Fruit fly (Drosophila melanogaster) whole organism, wandering third instar larva: ENCODE results near the gene AlaRS.

Source experiments
- Abd-B ChIP-seq: fragments of >200 bp; optimal IDR thresholded peaks from 2 replicates; lab custom pipeline; 2017; ENCODE audit warnings: missing biosample characterization, missing genetic modification characterization
- CG32264 ChIP-seq: fragments of 200-800 bp; sonication (Bioruptor generic); optimal IDR thresholded peaks from 2 replicates; lab custom pipeline; 2016; ENCODE audit warnings: missing biosample characterization, missing genetic modification characterization
- CG9705 ChIP-seq: fragments of 200-800 bp; sonication (Bioruptor generic); optimal IDR thresholded peaks from 2 replicates; lab custom pipeline; 2018; ENCODE audit warnings: missing biosample characterization, mild to moderate bottlenecking, missing genetic modification characterization
- CrebA ChIP-seq: fragments of 200-800 bp; sonication (Bioruptor generic); optimal IDR thresholded peaks from 2 replicates; lab custom pipeline; 2016; ENCODE audit warnings: missing biosample characterization, mild to moderate bottlenecking, missing genetic modification characterization, borderline replicate concordance
- Dfd ChIP-seq: fragments of >200 bp; optimal IDR thresholded peaks from 2 replicates; lab custom pipeline; 2017; ENCODE audit warnings: missing biosample characterization, missing genetic modification characterization
- Dif ChIP-seq: fragments of 200-275, 200-300 bp; sonication (Bioruptor generic); optimal IDR thresholded peaks from 2 replicates; lab custom pipeline; 2018; ENCODE audit warnings: missing biosample characterization, missing genetic modification characterization; ENCODE audit not compliant: partially characterized antibody
- GATAd ChIP-seq: sonication (Bioruptor generic); optimal IDR thresholded peaks from 2 replicates; lab custom pipeline; 2016; ENCODE audit warnings: missing biosample characterization, missing genetic modification characterization
- HLH106 ChIP-seq: fragments of 200-800 bp; optimal IDR thresholded peaks from 3 replicates; lab custom pipeline; 2019; ENCODE audit warnings: missing biosample characterization, mild to moderate bottlenecking, missing genetic modification characterization, moderate library complexity
- Hnf4 ChIP-seq: fragments of 200-800 bp; sonication (Bioruptor generic); optimal IDR thresholded peaks from 2 replicates; lab custom pipeline; 2016; ENCODE audit warnings: missing biosample characterization, mild to moderate bottlenecking, missing genetic modification characterization
- Hr78 ChIP-seq: fragments of >200 bp; optimal IDR thresholded peaks from 2 replicates; lab custom pipeline; 2017; ENCODE audit warnings: missing biosample characterization, missing genetic modification characterization
- Hr83 ChIP-seq: fragments of 200-300 bp; sonication (Bioruptor generic); optimal IDR thresholded peaks from 2 replicates; lab custom pipeline; 2016; ENCODE audit warnings: missing biosample characterization, mild to moderate bottlenecking, missing genetic modification characterization, moderate library complexity; ENCODE audit not compliant: poor library complexity, severe bottlenecking
- Jra ChIP-seq: sonication (Bioruptor generic); optimal IDR thresholded peaks from 2 replicates; lab custom pipeline; 2016; ENCODE audit warnings: missing biosample characterization, missing genetic modification characterization
- Mio ChIP-seq: sonication (Bioruptor generic); optimal IDR thresholded peaks from 2 replicates; lab custom pipeline; 2016; ENCODE audit warnings: missing biosample characterization, missing genetic modification characterization
- Myc ChIP-seq: fragments of >200 bp; optimal IDR thresholded peaks from 2 replicates; lab custom pipeline; 2017
- N ChIP-seq: fragments of >200 bp; optimal IDR thresholded peaks from 2 replicates; lab custom pipeline; 2018; ENCODE audit warnings: missing biosample characterization, missing external identifiers, missing genetic modification characterization
- OdsH ChIP-seq: fragments of 200-800 bp; sonication (Bioruptor generic); optimal IDR thresholded peaks from 2 replicates; lab custom pipeline; 2016; ENCODE audit warnings: missing biosample characterization, mild to moderate bottlenecking, missing genetic modification characterization
- Rel ChIP-seq, 2 experiments: fragments of 200-800 bp; sonication (Bioruptor generic) in 1 of 2; optimal IDR thresholded peaks; 2 replicates in 1 of 2; 3 replicates in 1 of 2; lab custom pipeline; 2016 to 2019; ENCODE audit warnings: mild to moderate bottlenecking in 2 of 2, missing biosample characterization in 2 of 2, missing genetic modification characterization in 2 of 2, moderate library complexity in 1 of 2
- Sp1 ChIP-seq: fragments of 200-800 bp; sonication (Bioruptor generic); optimal IDR thresholded peaks from 3 replicates; lab custom pipeline; 2019; ENCODE audit warnings: missing biosample characterization, mild to moderate bottlenecking, missing genetic modification characterization, moderate library complexity
- Vsx2 ChIP-seq: fragments of 200-300, 225-300 bp; sonication (Bioruptor generic); optimal IDR thresholded peaks from 2 replicates; lab custom pipeline; 2018; ENCODE audit warnings: missing biosample characterization, missing genetic modification characterization; ENCODE audit not compliant: partially characterized antibody
- br ChIP-seq: fragments of 200-800 bp; sonication (Bioruptor generic); optimal IDR thresholded peaks from 2 replicates; lab custom pipeline; 2016; ENCODE audit warnings: missing biosample characterization, missing genetic modification characterization
- brk ChIP-seq: fragments of 200-800 bp; sonication (Bioruptor generic); optimal IDR thresholded peaks from 2 replicates; lab custom pipeline; 2016; ENCODE audit warnings: missing biosample characterization, mild to moderate bottlenecking, missing genetic modification characterization
- dl ChIP-seq, 2 experiments: fragments of 175-275, 200-275 bp in 1 of 2; fragments of 200-275 bp in 1 of 2; sonication (Bioruptor generic); optimal IDR thresholded peaks; lab custom pipeline; 2018; ENCODE audit warnings: mild to moderate bottlenecking in 2 of 2, missing biosample characterization in 2 of 2, missing genetic modification characterization in 2 of 2, moderate library complexity in 2 of 2; ENCODE audit not compliant: partially characterized antibody in 2 of 2, insufficient read depth in 1 of 2
- dmrt93B ChIP-seq: fragments of 200-800 bp; sonication (Bioruptor generic); optimal IDR thresholded peaks from 2 replicates; lab custom pipeline; 2018; ENCODE audit warnings: missing biosample characterization, mild to moderate bottlenecking, missing genetic modification characterization
- dsf ChIP-seq: sonication (Bioruptor generic); optimal IDR thresholded peaks from 2 replicates; lab custom pipeline; 2016; ENCODE audit warnings: missing biosample characterization, missing genetic modification characterization, borderline replicate concordance
- ey ChIP-seq: fragments of 200-800 bp; sonication (Bioruptor generic); optimal IDR thresholded peaks from 2 replicates; lab custom pipeline; 2016; ENCODE audit warnings: missing biosample characterization, missing genetic modification characterization
- foxo ChIP-seq, 2 experiments: fragments of 200-800 bp; sonication (Bioruptor generic); optimal IDR thresholded peaks; 2 replicates in 1 of 2; 3 replicates in 1 of 2; lab custom pipeline; 2016 to 2017; ENCODE audit warnings: missing biosample characterization in 2 of 2, missing genetic modification characterization in 2 of 2
- fru ChIP-seq: fragments of 200-800 bp; sonication (Bioruptor generic); optimal IDR thresholded peaks from 3 replicates; lab custom pipeline; 2016; ENCODE audit warnings: missing biosample characterization, mild to moderate bottlenecking, missing genetic modification characterization
- h ChIP-seq: fragments of 200-800 bp; sonication (Bioruptor generic); optimal IDR thresholded peaks from 3 replicates; lab custom pipeline; 2016; ENCODE audit warnings: missing biosample characterization, mild to moderate bottlenecking, missing genetic modification characterization
- jim ChIP-seq: fragments of 175-275, 200-325 bp; sonication (Bioruptor generic); optimal IDR thresholded peaks from 2 replicates; lab custom pipeline; 2016; ENCODE audit warnings: missing biosample characterization, mild to moderate bottlenecking, missing genetic modification characterization
- lola ChIP-seq: fragments of >200 bp; optimal IDR thresholded peaks from 2 replicates; lab custom pipeline; 2017; ENCODE audit warnings: missing biosample characterization, missing genetic modification characterization
- pan ChIP-seq: fragments of >200 bp; optimal IDR thresholded peaks from 2 replicates; lab custom pipeline; 2017
- psq ChIP-seq: fragments of 200-800 bp; sonication (Bioruptor generic); optimal IDR thresholded peaks from 3 replicates; lab custom pipeline; 2017; ENCODE audit warnings: missing biosample characterization, mild to moderate bottlenecking, missing genetic modification characterization, moderate library complexity
- rgr ChIP-seq: fragments of 200-800 bp; sonication (Bioruptor generic); optimal IDR thresholded peaks from 3 replicates; lab custom pipeline; 2016; ENCODE audit warnings: missing biosample characterization, mild to moderate bottlenecking, missing genetic modification characterization
- sage ChIP-seq: fragments of 200-800 bp; sonication (Bioruptor generic); optimal IDR thresholded peaks from 2 replicates; lab custom pipeline; 2016; ENCODE audit warnings: missing biosample characterization, mild to moderate bottlenecking, missing genetic modification characterization
- sv ChIP-seq: fragments of 200-800 bp; sonication (Bioruptor generic); optimal IDR thresholded peaks from 3 replicates; lab custom pipeline; 2016; ENCODE audit warnings: missing biosample characterization, missing genetic modification characterization
- tai ChIP-seq: sonication (Bioruptor generic); optimal IDR thresholded peaks from 2 replicates; lab custom pipeline; 2016; ENCODE audit warnings: missing biosample characterization, missing genetic modification characterization
- usp ChIP-seq: fragments of >200 bp; optimal IDR thresholded peaks from 2 replicates; lab custom pipeline; 2017; ENCODE audit warnings: missing biosample characterization, missing genetic modification characterization
- woc ChIP-seq: sonication (Bioruptor generic); optimal IDR thresholded peaks from 2 replicates; lab custom pipeline; 2016; ENCODE audit warnings: missing biosample characterization, mild to moderate bottlenecking, missing genetic modification characterization

The AlaRS gene

DNA sequence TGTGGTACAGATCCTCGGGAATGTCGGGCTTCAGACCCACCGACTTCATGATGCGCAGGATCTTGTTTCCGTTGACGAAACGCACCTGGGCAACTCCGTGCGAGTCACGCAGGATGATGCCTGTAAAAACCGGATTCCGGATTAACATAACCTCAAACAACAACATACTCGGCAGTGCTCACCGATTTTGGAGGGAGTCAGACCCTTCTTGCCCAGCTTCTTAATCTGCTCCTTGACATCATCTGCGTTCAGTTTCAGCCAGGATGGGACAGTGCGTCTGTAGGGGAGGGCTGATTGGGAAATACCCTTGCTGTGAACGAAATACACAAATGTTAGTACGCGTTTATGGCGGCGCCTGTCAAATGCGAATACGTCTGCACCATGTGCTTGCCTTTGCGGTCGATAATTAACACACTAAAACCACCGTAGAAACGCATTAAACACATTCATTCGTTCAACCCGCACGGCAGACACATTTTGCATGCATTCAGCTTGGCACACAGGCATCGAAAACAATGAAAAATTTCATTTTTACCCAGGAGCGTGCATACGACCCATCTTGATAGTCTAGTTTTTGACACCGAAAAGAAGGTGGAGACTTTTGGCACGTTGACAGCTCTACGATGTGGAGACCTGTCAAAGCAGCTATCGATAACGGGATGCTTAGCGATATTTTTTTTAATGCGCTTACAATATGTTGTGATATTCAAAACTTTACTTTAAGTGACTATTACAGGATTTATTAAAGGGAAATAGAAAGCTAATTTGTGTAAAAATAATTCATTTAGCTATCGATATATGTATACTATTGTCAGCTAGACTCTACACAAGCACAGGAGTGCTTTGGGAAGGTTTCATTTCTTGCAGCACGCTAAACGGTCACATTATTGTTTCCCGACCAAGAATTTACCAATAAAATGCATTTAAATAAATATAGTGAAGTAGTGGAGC, 17.3 kb downstream of the AlaRS start, which contains the start of the genes RpS13 and CSN8 (continued):
- TF ChIP-seq foxo (GFP tag; optimal IDR thresholded peaks at IDR 0.05; lab: Kevin White, UChicago) (no peak), Dif (GFP tag; lab: Kevin White, UChicago) (no peak)
- TF ChIP-seq, all 38 proteins: peak for 11

DNA sequence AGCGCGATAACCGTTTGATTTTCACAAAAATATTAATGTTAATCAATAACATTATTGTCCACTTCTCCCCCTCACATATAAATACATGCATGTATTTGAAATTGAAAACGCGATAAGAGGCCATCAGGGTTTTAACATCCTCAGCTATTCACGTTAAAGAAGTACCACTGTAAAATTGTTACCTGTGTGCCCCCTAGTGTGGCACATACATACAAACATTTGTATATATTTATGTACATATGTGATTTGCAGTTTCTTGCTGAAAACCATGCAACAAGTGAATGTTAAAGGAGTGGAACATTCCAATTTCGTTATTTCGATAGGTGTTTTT, 18.6 kb downstream of the AlaRS start:
- TF ChIP-seq HLH106 (tag; lab: Kevin White, UChicago), result no peak
- TF ChIP-seq Dfd (GFP tag; lab: Kevin White, UChicago), result no peak
- no peak for TF ChIP-seq usp (GFP tag; lab: Kevin White, UChicago)
- no peak for TF ChIP-seq Myc (lab: Kevin White, UChicago)
- no peak for TF ChIP-seq CrebA (GFP tag; lab: Kevin White, UChicago)
- TF ChIP-seq Hr78 (GFP tag; lab: Kevin White, UChicago), result no peak
- TF ChIP-seq GATAd, result no peak
- TF ChIP-seq ey (GFP tag; lab: Kevin White, UChicago), result no peak
- no peak for TF ChIP-seq fru (GFP tag; lab: Kevin White, UChicago)

DNA sequence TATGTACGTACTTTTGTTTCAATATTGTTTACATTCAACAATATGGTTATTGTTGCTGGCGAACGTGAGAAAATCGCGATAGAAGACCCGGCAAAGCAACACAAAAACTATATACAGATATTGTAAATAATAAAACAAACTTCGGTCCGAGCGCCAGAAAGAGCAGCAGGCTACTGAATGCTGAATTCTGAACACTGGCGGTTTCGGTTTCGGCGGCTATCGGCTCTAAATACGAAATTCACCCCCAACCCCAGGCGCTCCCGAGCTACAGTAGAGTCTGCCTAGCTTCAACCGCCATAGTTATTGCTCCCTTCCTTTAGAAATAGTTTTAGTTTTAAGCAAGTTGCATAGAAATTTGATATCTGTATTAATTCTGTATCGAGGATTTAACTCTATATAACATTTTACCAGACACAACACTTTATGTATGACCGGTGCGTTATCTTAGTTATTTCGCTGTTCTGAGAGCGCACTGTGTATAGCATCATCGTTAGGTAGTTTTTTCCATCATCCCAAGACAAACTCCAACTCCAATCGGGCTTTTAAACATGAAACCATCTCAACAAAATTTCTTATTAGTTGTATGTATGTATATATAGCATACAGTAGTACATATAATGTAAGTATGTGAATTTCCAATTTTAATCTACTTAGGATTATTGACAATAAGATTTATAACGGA, 19.1 kb downstream of the AlaRS start, which contains the start of gene CG7627:
CG7627 (minus strand) TSS at position 197 of the 682 bp plus-strand sequence.
- TF ChIP-seq Myc (lab: Kevin White, UChicago), result no peak
- no peak for TF ChIP-seq dsf (GFP tag; lab: Kevin White, UChicago)
- TF ChIP-seq Mio (GFP tag; lab: Kevin White, UChicago), result no peak
- TF ChIP-seq pan (lab: Kevin White, UChicago), result no peak
- peak; percentile 86 for TF ChIP-seq Hnf4 (GFP tag; lab: Kevin White, UChicago)
- TF ChIP-seq CG9705 (GFP tag; lab: Kevin White, UChicago), result peak; percentile 53
- peak; percentile 49 for TF ChIP-seq Vsx2 (GFP tag; lab: Kevin White, UChicago)
- TF ChIP-seq Rel (GFP tag; optimal IDR thresholded peaks at IDR 0.05; lab: Kevin White, UChicago), result no peak
- peak; percentile 41 for TF ChIP-seq Rel (tag; optimal IDR thresholded peaks at IDR 0.05; lab: Kevin White, UChicago)
- TF ChIP-seq Sp1 (GFP tag; lab: Kevin White, UChicago), result peak; percentile 74
- TF ChIP-seq CG32264 (GFP tag; lab: Kevin White, UChicago), result peak; percentile 62
- TF ChIP-seq br (GFP tag; lab: Kevin White, UChicago), result peak; percentile 85
- TF ChIP-seq brk (GFP tag; lab: Kevin White, UChicago), result peak; percentile 72
- peak; percentile 80 for TF ChIP-seq HLH106 (tag; lab: Kevin White, UChicago)
- TF ChIP-seq tai (GFP tag; lab: Kevin White, UChicago), result peak; percentile 63
- no peak for TF ChIP-seq Hr78 (GFP tag; lab: Kevin White, UChicago)
- TF ChIP-seq ey (GFP tag; lab: Kevin White, UChicago), result peak; percentile 90
- TF ChIP-seq usp (GFP tag; lab: Kevin White, UChicago), result no peak
- peak; percentile 89 for TF ChIP-seq fru (GFP tag; lab: Kevin White, UChicago)
- peak; percentile 49 for TF ChIP-seq Hr83 (GFP tag; lab: Kevin White, UChicago)
- TF ChIP-seq sage, result peak; percentile 48
- peak; percentile 91 for TF ChIP-seq OdsH (GFP tag; lab: Kevin White, UChicago)
- TF ChIP-seq foxo (GFP tag; optimal IDR thresholded peaks at IDR 0.05; lab: Kevin White, UChicago), result peak in 1 of 2 experiments; percentile 90
- TF ChIP-seq dmrt93B (GFP tag; lab: Kevin White, UChicago), result peak; percentile 66
- peak; percentile 83 for TF ChIP-seq Jra (GFP tag; lab: Kevin White, UChicago)
- no peak for TF ChIP-seq lola
- peak; percentile 93 for TF ChIP-seq woc
- no peak for TF ChIP-seq Dfd (GFP tag; lab: Kevin White, UChicago)
- TF ChIP-seq sv, result peak; percentile 66
- peak; percentile 89 for TF ChIP-seq h (GFP tag; lab: Kevin White, UChicago)
- TF ChIP-seq CrebA (GFP tag; lab: Kevin White, UChicago), result no peak
- no peak for TF ChIP-seq Abd-B (GFP tag; lab: Kevin White, UChicago)
- peak; percentile 86 for TF ChIP-seq rgr (GFP tag; lab: Kevin White, UChicago)
- TF ChIP-seq GATAd, result no peak
- peak; percentile 82 for TF ChIP-seq psq (GFP tag; lab: Kevin White, UChicago)
- peak; percentile 33 for TF ChIP-seq Dif (GFP tag; lab: Kevin White, UChicago)
- TF ChIP-seq dl (GFP tag; optimal IDR thresholded peaks at IDR 0.05; lab: Kevin White, UChicago; ENCODE audit: insufficient read depth in 1 of 2, partially characterized antibody in 2 of 2), result no peak
- no peak for TF ChIP-seq jim (GFP tag; lab: Kevin White, UChicago)
- no peak for TF ChIP-seq N (GFP tag; lab: Kevin White, UChicago)
